Worm (Caenorhabditis elegans): ENCODE measurements around the gene Y60C6A.1.

DNA sequence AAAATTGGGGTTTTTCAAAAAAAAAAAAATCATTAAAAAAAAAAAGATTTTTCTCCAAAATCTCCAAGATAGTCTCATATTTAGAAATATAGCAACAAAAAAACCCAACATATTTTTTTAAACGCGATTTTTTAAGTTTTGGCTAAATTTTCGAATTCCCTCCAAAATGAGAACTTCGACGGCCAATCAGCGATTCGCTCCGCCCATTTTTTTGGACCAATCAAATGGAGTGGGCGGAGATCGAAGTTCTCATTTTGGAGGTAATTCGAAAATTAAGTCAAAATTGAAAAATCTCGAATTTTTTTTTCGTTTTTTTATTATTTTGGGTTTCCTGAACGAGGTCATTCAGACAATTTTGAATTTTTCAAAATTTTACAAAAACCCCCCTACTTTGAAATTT lies 30.4 kb downstream of the Y60C6A.1 start:
- TF ChIP-seq nhr-77 (tag; optimal IDR thresholded peaks at IDR 0.05) (no peak), nhr-47 (tag; optimal IDR thresholded peaks at IDR 0.05) (no peak), blmp-1 (tag; optimal IDR thresholded peaks at IDR 0.05) (no peak), grh-1 (GFP tag; IDR thresholded peaks at IDR 0.05) (no peak)

Data from whole organism, L1 larva.